Fruit fly (Drosophila melanogaster): Measurements from ENCODE around the gene Kmn1.

The Kmn1 gene

DNA sequence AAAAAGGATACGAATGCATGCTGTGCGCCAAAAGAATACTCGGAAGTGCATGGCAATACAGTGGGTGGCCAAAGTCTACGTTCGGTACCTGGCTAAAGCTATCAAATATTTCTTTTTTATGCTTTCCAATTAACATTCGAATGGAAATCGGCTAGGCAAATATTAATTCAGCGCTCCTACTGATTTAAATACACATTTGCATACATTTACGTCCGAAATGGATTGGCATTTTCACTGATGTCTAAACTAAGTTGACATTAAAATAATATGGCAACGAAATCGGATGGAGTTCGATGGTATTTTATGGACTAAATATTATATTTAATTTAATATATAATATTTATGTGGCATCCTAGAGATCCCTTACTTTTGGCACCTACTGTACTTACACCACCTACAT is 29.7 kb downstream of the Kmn1 start:
- TF ChIP-seq CG34367 (tag; optimal IDR thresholded peaks at IDR 0.05) (peak; percentile 28), CG8159 (tag; optimal IDR thresholded peaks at IDR 0.05) (peak; percentile 63), CG8301 (tag; optimal IDR thresholded peaks at IDR 0.05) (peak; percentile 6), CG14655 (GFP tag; optimal IDR thresholded peaks at IDR 0.05) (peak; percentile 59), rn (GFP tag; IDR thresholded peaks at IDR 0.05) (no peak), CG15710 (tag; optimal IDR thresholded peaks at IDR 0.05) (peak; percentile 57), CG17806 (tag; optimal IDR thresholded peaks at IDR 0.05) (peak; percentile 28), gl (tag; optimal IDR thresholded peaks at IDR 0.05) (no peak), CG9948 (tag; optimal IDR thresholded peaks at IDR 0.05) (peak; percentile 38), CG4496 (GFP tag; IDR thresholded peaks at IDR 0.05) (no peak)

DNA sequence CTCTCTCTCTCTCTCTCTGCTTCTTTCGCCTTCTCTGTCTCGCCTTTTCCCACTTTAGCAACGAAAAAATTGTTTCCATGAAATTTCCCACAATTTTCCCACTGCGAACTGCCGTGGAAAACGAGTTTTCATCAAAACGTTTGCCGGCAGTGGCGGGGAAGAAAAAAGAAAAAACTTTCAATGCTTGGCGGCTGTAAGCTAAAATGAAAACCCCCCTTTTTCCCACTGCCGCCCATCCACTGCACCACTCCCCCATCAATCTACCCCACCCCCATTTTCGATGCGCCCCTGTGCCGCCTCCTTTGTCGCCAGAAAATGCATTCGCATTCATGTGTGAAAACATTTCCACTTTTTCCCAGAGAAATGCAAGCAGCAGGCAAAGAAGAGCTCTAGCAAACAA is 41.0 kb downstream of the Kmn1 start:
- peak; percentile 47 for TF ChIP-seq CG8301 (tag; optimal IDR thresholded peaks at IDR 0.05)
- no peak for TF ChIP-seq Pif1B (GFP tag; optimal IDR thresholded peaks at IDR 0.05)
- TF ChIP-seq fd96Ca (GFP tag; IDR thresholded peaks at IDR 0.05) = peak; percentile 80
- TF ChIP-seq CG13204 (GFP tag; optimal IDR thresholded peaks at IDR 0.05) = no peak
- peak; percentile 79 for TF ChIP-seq CG4496 (GFP tag; IDR thresholded peaks at IDR 0.05)
- peak; percentile 66 for TF ChIP-seq CG32121 (GFP tag; IDR thresholded peaks at IDR 0.05)
- TF ChIP-seq CG10348 (GFP tag; IDR thresholded peaks at IDR 0.05) = no peak
- no peak for TF ChIP-seq D1 (tag; optimal IDR thresholded peaks at IDR 0.05)
- TF ChIP-seq CG14655 (GFP tag; optimal IDR thresholded peaks at IDR 0.05) = peak; percentile 60
- TF ChIP-seq CG12605 (GFP tag; IDR thresholded peaks at IDR 0.05) = peak; percentile 53; the same call in 1 of the 2 replicates
- peak; percentile 79 for TF ChIP-seq Ets98B (GFP tag; IDR thresholded peaks at IDR 0.05)

- TF ChIP-seq CG32121 (GFP tag; IDR thresholded peaks at IDR 0.05) (peak; percentile 58; the same call in 1 of the 2 replicates), Ets98B (GFP tag; IDR thresholded peaks at IDR 0.05) (peak; percentile 68), fd96Ca (GFP tag; IDR thresholded peaks at IDR 0.05) (peak; percentile 72), CG10348 (GFP tag; IDR thresholded peaks at IDR 0.05) (no peak), CG34367 (tag; optimal IDR thresholded peaks at IDR 0.05) (peak; percentile 65), CG17806 (tag; optimal IDR thresholded peaks at IDR 0.05) (peak; percentile 67), EcR (GFP tag; optimal IDR thresholded peaks at IDR 0.05) (no peak), CG4496 (GFP tag; IDR thresholded peaks at IDR 0.05) (peak; percentile 77), gl (tag; optimal IDR thresholded peaks at IDR 0.05) (peak; percentile 32), Pif1B (GFP tag; optimal IDR thresholded peaks at IDR 0.05) (peak; percentile 46), CG8159 (tag; optimal IDR thresholded peaks at IDR 0.05) (peak; percentile 80), Snoo (tag; optimal IDR thresholded peaks at IDR 0.05) (peak; percentile 36), CG9948 (tag; optimal IDR thresholded peaks at IDR 0.05) (peak; percentile 74), CG14655 (GFP tag; optimal IDR thresholded peaks at IDR 0.05) (peak; percentile 77), CG15710 (tag; optimal IDR thresholded peaks at IDR 0.05) (peak; percentile 83), Pif1A (GFP tag; optimal IDR thresholded peaks at IDR 0.05) (peak; percentile 61), CG13204 (GFP tag; optimal IDR thresholded peaks at IDR 0.05) (peak; percentile 51), rn (GFP tag; IDR thresholded peaks at IDR 0.05) (no peak), CG8301 (tag; optimal IDR thresholded peaks at IDR 0.05) (peak; percentile 55), CG12605 (GFP tag; IDR thresholded peaks at IDR 0.05) (peak; percentile 61), D1 (tag; optimal IDR thresholded peaks at IDR 0.05) (no peak)
These were observed 44.1 kb downstream of the Kmn1 start for dm6 chrX:11528026-11528702.

DNA sequence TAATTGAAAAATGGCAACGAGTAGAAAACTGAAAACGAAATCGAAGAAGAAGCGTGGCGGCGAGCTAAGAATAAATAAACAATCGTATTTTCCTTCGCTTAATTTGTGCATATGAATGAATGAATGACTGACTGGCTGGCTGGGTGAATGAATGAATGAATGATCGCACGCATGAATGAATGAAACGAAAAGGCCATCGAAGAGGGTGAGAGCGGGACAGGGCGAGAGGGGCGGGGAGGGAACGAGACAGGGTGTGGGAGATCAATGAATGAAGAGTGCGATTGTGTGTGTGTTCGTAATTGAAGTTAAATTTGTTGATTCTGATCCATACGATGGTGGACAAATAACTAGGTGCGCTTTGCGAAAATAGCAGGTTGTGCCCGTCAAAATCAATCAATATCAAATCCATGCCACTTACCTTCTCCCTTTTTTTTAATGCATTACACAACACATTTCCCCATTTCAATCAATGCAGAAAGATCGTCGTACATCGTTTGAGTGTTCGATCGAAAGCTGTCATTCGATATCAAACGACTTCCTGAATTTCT is 45.1 kb downstream of the Kmn1 start:
- TF ChIP-seq CG8159 (tag; optimal IDR thresholded peaks at IDR 0.05) = no peak
- TF ChIP-seq CG32121 (GFP tag; IDR thresholded peaks at IDR 0.05) = no peak
- TF ChIP-seq EcR (GFP tag; optimal IDR thresholded peaks at IDR 0.05) = peak; percentile 11
- TF ChIP-seq CG4496 (GFP tag; IDR thresholded peaks at IDR 0.05) = no peak
- TF ChIP-seq gl (tag; optimal IDR thresholded peaks at IDR 0.05) = no peak
- TF ChIP-seq CG17806 (tag; optimal IDR thresholded peaks at IDR 0.05) = no peak
- no peak for TF ChIP-seq CG10348 (GFP tag; IDR thresholded peaks at IDR 0.05)

dm6 chrX:11523921-11524320 is 48.3 kb downstream of the Kmn1 start:
- TF ChIP-seq CG13204 (GFP tag; optimal IDR thresholded peaks at IDR 0.05) (no peak), rn (GFP tag; IDR thresholded peaks at IDR 0.05) (no peak), gl (tag; optimal IDR thresholded peaks at IDR 0.05) (no peak), CG8301 (tag; optimal IDR thresholded peaks at IDR 0.05) (no peak), CG8159 (tag; optimal IDR thresholded peaks at IDR 0.05) (no peak), EcR (GFP tag; optimal IDR thresholded peaks at IDR 0.05) (no peak), CG17806 (tag; optimal IDR thresholded peaks at IDR 0.05) (no peak), CG12605 (GFP tag; IDR thresholded peaks at IDR 0.05) (no peak), CG4496 (GFP tag; IDR thresholded peaks at IDR 0.05) (no peak)

Measured in whole organism, pupa.